Worm (Caenorhabditis elegans) whole organism, late embryonic: Measurements from ENCODE around the gene plk-1.

ENCODE experiments used
- ceh-9 ChIP-seq: sonication (generic microtip); optimal IDR thresholded peaks from 2 replicates; lab custom pipeline; 2016; ENCODE audit warnings: mild to moderate bottlenecking, missing genetic modification characterization, inconsistent platforms, missing compliant biosample characterization
- elt-2 ChIP-seq: sonication (generic microtip); optimal IDR thresholded peaks from 2 replicates; lab custom pipeline; 2016; ENCODE audit warnings: missing genetic modification reagents, missing genetic modification characterization, missing compliant biosample characterization
- hlh-6 ChIP-seq: sonication (generic microtip); optimal IDR thresholded peaks from 2 replicates; lab custom pipeline; 2016; ENCODE audit warnings: missing genotype, missing genetic modification characterization, missing compliant biosample characterization
- nfya-1 ChIP-seq: sonication (generic microtip); optimal IDR thresholded peaks from 2 replicates; lab custom pipeline; 2017; ENCODE audit warnings: missing genetic modification characterization, mild to moderate bottlenecking, missing compliant biosample characterization, antibody characterized with exemption, moderate library complexity

DNA sequence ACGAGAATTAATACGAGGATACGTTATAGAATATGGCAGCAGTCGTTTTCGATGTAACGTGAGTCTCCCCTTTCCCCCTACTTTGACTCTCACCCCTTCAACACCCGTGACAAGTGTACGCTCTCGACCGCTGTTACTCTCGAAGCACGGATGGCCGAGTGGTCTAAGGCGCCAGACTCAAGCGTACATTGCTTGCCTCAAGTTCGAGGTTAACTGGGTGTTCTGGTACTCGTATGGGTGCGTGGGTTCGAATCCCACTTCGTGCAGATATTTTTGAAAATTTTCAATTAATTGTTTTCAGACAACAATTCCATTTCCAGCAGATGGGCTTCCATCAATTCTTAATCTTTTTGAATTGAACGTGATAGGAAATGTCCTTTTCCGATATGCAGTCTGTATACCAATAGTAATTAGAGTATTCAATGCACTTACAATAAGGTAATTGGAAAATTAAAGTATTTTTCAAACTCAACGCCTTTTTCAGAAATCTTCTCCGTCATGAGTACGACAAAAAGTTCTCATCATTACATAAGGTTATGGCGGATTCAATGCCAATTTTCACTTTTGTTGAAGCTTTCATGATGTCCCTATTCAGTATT lies 8.4 kb downstream of the plk-1 start:
- TF ChIP-seq nfya-1 = peak; percentile 62
- peak; percentile 88 for TF ChIP-seq hlh-6
- TF ChIP-seq ceh-9 (tag; lab: Kevin White, UChicago) = no peak
- peak; percentile 70 for TF ChIP-seq elt-2 (tag; lab: Kevin White, UChicago)
